Worm (Caenorhabditis elegans) whole organism, L2 larva: Measurements from ENCODE around the gene Y7A5A.24.

Source experiments
- ZK546.5 ChIP-seq: sonication (generic microtip); optimal IDR thresholded peaks from 2 replicates; lab custom pipeline; 2017; ENCODE audit warnings: missing biosample characterization, missing genetic modification characterization
- ama-1 ChIP-seq: fragments of 150-350 bp; optimal IDR thresholded peaks from 2 replicates; lab custom pipeline; 2018; ENCODE audit warnings: inconsistent platforms
- elt-3 ChIP-seq: sonication (generic microtip); optimal IDR thresholded peaks from 2 replicates; lab custom pipeline; 2017; ENCODE audit warnings: missing biosample characterization, missing genetic modification characterization
- fos-1 ChIP-seq: fragments of 150-350 bp; optimal IDR thresholded peaks from 2 replicates; lab custom pipeline; 2014; ENCODE audit warnings: missing biosample characterization, missing genetic modification characterization
- lin-13 ChIP-seq: fragments of 150-350 bp; optimal IDR thresholded peaks from 2 replicates; lab custom pipeline; 2014; ENCODE audit warnings: missing biosample characterization, missing genetic modification reagents, missing genetic modification characterization
- mab-5 ChIP-seq: fragments of 150-350 bp; optimal IDR thresholded peaks from 2 replicates; lab custom pipeline; 2014; ENCODE audit warnings: missing biosample characterization, missing genetic modification characterization
- nhr-237 ChIP-seq: fragments of 150-350 bp; optimal IDR thresholded peaks from 2 replicates; lab custom pipeline; 2014; ENCODE audit warnings: missing biosample characterization, missing genetic modification characterization
- nhr-77 ChIP-seq: fragments of 150-350 bp; optimal IDR thresholded peaks from 2 replicates; lab custom pipeline; 2014; ENCODE audit warnings: missing biosample characterization, missing genetic modification characterization
- sem-4 ChIP-seq: fragments of 150-350 bp; optimal IDR thresholded peaks from 2 replicates; lab custom pipeline; 2014; ENCODE audit warnings: missing biosample characterization, missing genetic modification reagents, missing genetic modification characterization
- skn-1 ChIP-seq: sonication (generic microtip); optimal IDR thresholded peaks from 2 replicates; lab custom pipeline; 2017; ENCODE audit warnings: missing biosample characterization, missing genetic modification characterization
- unc-62 ChIP-seq: fragments of 150-350 bp; optimal IDR thresholded peaks from 2 replicates; lab custom pipeline; 2014; ENCODE audit warnings: missing biosample characterization, missing genetic modification reagents, missing genetic modification characterization
- ztf-11 ChIP-seq: sonication (generic microtip); optimal IDR thresholded peaks from 2 replicates; lab custom pipeline; 2017; ENCODE audit warnings: missing biosample characterization, missing genetic modification characterization

DNA sequence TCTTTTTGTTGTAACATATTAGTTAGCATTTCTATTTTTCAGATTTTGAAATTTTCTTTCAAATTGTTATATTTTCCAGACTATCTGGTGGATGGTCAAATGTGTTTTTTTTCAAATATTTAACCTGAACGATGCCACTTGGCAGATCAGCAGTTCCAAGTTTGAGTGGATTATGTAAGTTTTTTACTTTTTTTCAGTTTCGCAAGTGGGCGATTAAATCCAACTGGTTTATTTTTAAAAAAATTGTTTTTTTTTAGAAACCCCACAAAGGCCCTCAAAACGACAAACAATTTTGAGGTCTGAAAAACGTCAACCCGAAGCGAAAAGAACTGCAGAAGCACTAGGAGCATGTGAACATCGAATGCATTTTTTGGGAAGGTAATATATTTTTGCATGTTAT lies 44.9 kb upstream of the Y7A5A.24 start, which contains the start of gene Y7A5A.9:
- TF ChIP-seq unc-62 (GFP tag; lab: Kevin White, UChicago): no peak
- no peak for TF ChIP-seq elt-3 (tag; lab: Kevin White, UChicago)
- TF ChIP-seq lin-13 (GFP tag; lab: Kevin White, UChicago): no peak
- no peak for TF ChIP-seq nhr-77 (tag; lab: Kevin White, UChicago)
- TF ChIP-seq nhr-237: no peak
- TF ChIP-seq fos-1 (tag; lab: Kevin White, UChicago): no peak
- TF ChIP-seq ztf-11: no peak
- no peak for TF ChIP-seq skn-1 (tag; lab: Kevin White, UChicago)
- TF ChIP-seq ama-1 (lab: Kevin White, UChicago): no peak
- no peak for TF ChIP-seq mab-5
- TF ChIP-seq sem-4 (tag; lab: Kevin White, UChicago): no peak
- TF ChIP-seq ZK546.5 (tag; lab: Kevin White, UChicago): no peak
